Worm (Caenorhabditis elegans) whole organism, L3 larva: ENCODE measurements around the gene psa-3.

Experiments
- R02D3.7 ChIP-seq: fragments of 150-350 bp; optimal IDR thresholded peaks from 2 replicates; lab custom pipeline; 2014; ENCODE audit warnings: missing biosample characterization, missing genetic modification characterization
- aly-2 ChIP-seq: fragments of 150-350 bp; optimal IDR thresholded peaks from 2 replicates; lab custom pipeline; 2014; ENCODE audit warnings: missing biosample characterization, missing genetic modification characterization
- ceh-9 ChIP-seq: sonication (generic microtip); optimal IDR thresholded peaks from 2 replicates; lab custom pipeline; 2018; ENCODE audit warnings: missing biosample characterization, missing genetic modification characterization
- jun-1 ChIP-seq: fragments of 150-350 bp; optimal IDR thresholded peaks from 2 replicates; lab custom pipeline; 2014; ENCODE audit warnings: missing biosample characterization, missing genetic modification reagents, missing genetic modification characterization
- lin-15B ChIP-seq: fragments of 150-350 bp; optimal IDR thresholded peaks from 2 replicates; lab custom pipeline; 2014; ENCODE audit warnings: missing biosample characterization, missing genetic modification characterization
- nhr-28 ChIP-seq: fragments of 150-350 bp; optimal IDR thresholded peaks from 2 replicates; lab custom pipeline; 2014; ENCODE audit warnings: missing biosample characterization, missing genetic modification characterization

- TF ChIP-seq aly-2 (tag; lab: Kevin White, UChicago) (no peak), jun-1 (no peak), lin-15B (tag; lab: Kevin White, UChicago) (no peak), ceh-9 (tag; lab: Kevin White, UChicago) (no peak), R02D3.7 (tag; lab: Kevin White, UChicago) (no peak), nhr-28 (tag; lab: Kevin White, UChicago) (no peak)
Observed at ce11 chrX:15381486-15381885, 26.2 kb upstream of the psa-3 start.
